Fruit fly (Drosophila melanogaster) whole organism: ENCODE data around the gene CG31121.
A peak's percentile ranks its signal among the peaks of the same experiment; 100 is the strongest.

Source experiments
- CG8478 ChIP-seq: fragments of >200 bp; optimal IDR thresholded peaks from 2 replicates; lab custom pipeline; 2018; ENCODE audit warnings: inconsistent platforms
- Dll ChIP-seq: fragments of >200 bp; optimal IDR thresholded peaks from 2 replicates; lab custom pipeline; 2017
- EcR ChIP-seq, 2 experiments: fragments of >200 bp; optimal IDR thresholded peaks; 2 replicates each; lab custom pipeline; 2017; ENCODE audit warnings: missing biosample characterization in 2 of 2, missing genetic modification characterization in 2 of 2, missing genetic modification reagents in 2 of 2
- pan ChIP-seq: fragments of >200 bp; optimal IDR thresholded peaks from 2 replicates; lab custom pipeline; 2017
- psq ChIP-seq: fragments of >200 bp; optimal IDR thresholded peaks from 2 replicates; lab custom pipeline; 2017
- usp ChIP-seq: fragments of >200 bp; optimal IDR thresholded peaks from 2 replicates; lab custom pipeline; 2017; ENCODE audit warnings: missing biosample characterization, missing genetic modification characterization, mixed read lengths

CG31121 gene

dm6 chr3R:24875939-24876842 lies 18.2 kb downstream of the CG31121 start, which contains the start of gene CG3744:
Gene CG3744 (minus strand): TSS chr3R:24876654.
- no peak for TF ChIP-seq usp
- peak; percentile 59 for TF ChIP-seq CG8478
- no peak for TF ChIP-seq Dll (lab: Kevin White, UChicago)

dm6 chr3R:24870389-24871048 lies 23.9 kb downstream of the CG31121 start, which contains the start of gene CycB3:
Gene CycB3 (minus strand): TSS chr3R:24870816.
- TF ChIP-seq psq (lab: Kevin White, UChicago) (no peak), usp (no peak), CG8478 (no peak), Dll (lab: Kevin White, UChicago) (no peak), EcR (GFP tag; optimal IDR thresholded peaks at IDR 0.05; lab: Kevin White, UChicago) (no peak), pan (lab: Kevin White, UChicago) (no peak)

DNA sequence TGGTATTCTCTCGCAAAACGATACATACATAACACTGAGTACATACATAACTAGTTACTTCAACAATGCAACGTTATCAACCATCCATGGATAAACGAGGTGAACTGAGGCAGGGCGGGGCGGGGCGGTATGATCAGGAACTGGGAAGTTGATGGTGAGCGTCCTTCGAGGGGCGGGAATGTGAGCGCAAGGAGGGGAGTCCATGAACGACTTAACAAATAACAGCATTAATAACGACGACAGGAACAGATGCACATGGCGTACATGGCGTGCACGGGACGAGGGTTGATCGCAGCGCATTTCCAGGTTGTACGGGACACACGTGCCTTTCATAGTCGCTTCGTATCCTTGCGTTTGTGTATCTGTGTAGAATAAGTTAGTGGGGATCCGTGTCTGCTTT lies 26.4 kb downstream of the CG31121 start:
- TF ChIP-seq pan (lab: Kevin White, UChicago) = no peak
- TF ChIP-seq usp = no peak
- no peak for TF ChIP-seq Dll (lab: Kevin White, UChicago)
- no peak for TF ChIP-seq psq (lab: Kevin White, UChicago)
- TF ChIP-seq CG8478 = no peak
- no peak for TF ChIP-seq EcR (GFP tag; optimal IDR thresholded peaks at IDR 0.05; lab: Kevin White, UChicago)

- TF ChIP-seq Dll (lab: Kevin White, UChicago) = no peak
- TF ChIP-seq EcR (GFP tag; optimal IDR thresholded peaks at IDR 0.05; lab: Kevin White, UChicago) = no peak
- TF ChIP-seq usp = no peak
- no peak for TF ChIP-seq CG8478
- TF ChIP-seq pan (lab: Kevin White, UChicago) = no peak
- no peak for TF ChIP-seq psq (lab: Kevin White, UChicago)
Measured at dm6 chr3R:24866976-24867375, 27.4 kb downstream of the CG31121 start.

dm6 chr3R:24864719-24865400 lies 29.5 kb downstream of the CG31121 start, which contains the start of the genes Srg1 and Elal:
Gene Srg1 (minus strand): TSS chr3R:24864732.
Gene Elal (plus strand): TSS chr3R:24865350.
- TF ChIP-seq usp (no peak), pan (lab: Kevin White, UChicago) (no peak), CG8478 (no peak), EcR (GFP tag; optimal IDR thresholded peaks at IDR 0.05; lab: Kevin White, UChicago) (no peak)

DNA sequence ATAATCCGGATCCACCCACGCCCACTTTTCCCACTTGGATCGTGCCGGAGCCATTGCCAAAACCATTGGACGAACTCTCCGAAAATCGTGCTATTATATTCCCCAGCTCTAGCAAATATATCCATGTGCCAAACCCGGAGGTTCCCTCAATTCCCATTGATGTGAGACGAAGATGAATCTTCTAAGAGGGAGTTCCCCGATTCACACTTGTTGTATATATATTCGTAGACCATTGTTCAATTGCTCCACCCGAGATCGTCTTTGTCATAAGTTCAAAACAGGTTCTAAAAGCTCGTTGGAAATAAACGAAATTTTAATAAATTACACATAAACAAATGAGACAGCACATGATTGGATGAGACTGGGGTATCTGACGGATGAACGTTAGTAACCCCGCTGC lies 30.5 kb downstream of the CG31121 start:
- TF ChIP-seq usp (no peak), psq (lab: Kevin White, UChicago) (no peak), pan (lab: Kevin White, UChicago) (no peak), Dll (lab: Kevin White, UChicago) (no peak), EcR (GFP tag; optimal IDR thresholded peaks at IDR 0.05; lab: Kevin White, UChicago) (no peak), CG8478 (no peak)

- TF ChIP-seq EcR (GFP tag; optimal IDR thresholded peaks at IDR 0.05; lab: Kevin White, UChicago) = no peak
- TF ChIP-seq Dll (lab: Kevin White, UChicago) = no peak
- TF ChIP-seq CG8478 = no peak
- TF ChIP-seq usp = no peak
- TF ChIP-seq pan (lab: Kevin White, UChicago) = no peak
- TF ChIP-seq psq (lab: Kevin White, UChicago) = no peak
Measured at dm6 chr3R:24862574-24863089, 31.8 kb downstream of the CG31121 start, which contains the start of gene CG7016. Gene CG7016 (plus strand): TSS chr3R:24862931.

DNA sequence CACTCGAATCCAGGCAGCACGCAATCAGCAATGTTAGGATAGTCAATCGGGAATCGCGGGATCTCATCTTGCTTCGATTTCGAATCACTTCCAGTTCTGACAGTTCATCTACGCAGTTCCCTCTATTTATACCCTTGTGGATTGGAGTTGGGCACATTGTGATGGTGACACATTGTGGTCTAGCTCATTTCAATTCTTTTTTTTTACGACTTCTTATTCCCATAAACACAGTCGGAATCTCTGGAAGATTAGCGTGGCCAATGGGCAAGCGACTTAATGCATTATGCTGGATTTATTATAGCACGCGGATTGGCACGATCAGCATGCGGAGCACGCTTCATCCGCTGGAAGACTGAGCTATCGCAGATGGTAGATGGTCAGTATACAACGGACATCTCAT lies 32.3 kb downstream of the CG31121 start, which contains the start of gene CG13640:
TSS of gene CG13640 (minus strand) at position 101 of the 400 bp plus-strand sequence.
- TF ChIP-seq EcR (GFP tag; optimal IDR thresholded peaks at IDR 0.05; lab: Kevin White, UChicago) (no peak), usp (no peak), CG8478 (no peak), Dll (lab: Kevin White, UChicago) (no peak), psq (lab: Kevin White, UChicago) (no peak), pan (lab: Kevin White, UChicago) (no peak)

dm6 chr3R:24860316-24860826 lies 34.0 kb downstream of the CG31121 start, which contains the start of gene CG13639:
Gene CG13639 (minus strand): TSS chr3R:24860366.
- TF ChIP-seq EcR (GFP tag; optimal IDR thresholded peaks at IDR 0.05; lab: Kevin White, UChicago) = no peak
- TF ChIP-seq usp = no peak
- no peak for TF ChIP-seq pan (lab: Kevin White, UChicago)
- TF ChIP-seq CG8478 = no peak
- TF ChIP-seq psq (lab: Kevin White, UChicago) = no peak
- TF ChIP-seq Dll (lab: Kevin White, UChicago) = no peak

DNA sequence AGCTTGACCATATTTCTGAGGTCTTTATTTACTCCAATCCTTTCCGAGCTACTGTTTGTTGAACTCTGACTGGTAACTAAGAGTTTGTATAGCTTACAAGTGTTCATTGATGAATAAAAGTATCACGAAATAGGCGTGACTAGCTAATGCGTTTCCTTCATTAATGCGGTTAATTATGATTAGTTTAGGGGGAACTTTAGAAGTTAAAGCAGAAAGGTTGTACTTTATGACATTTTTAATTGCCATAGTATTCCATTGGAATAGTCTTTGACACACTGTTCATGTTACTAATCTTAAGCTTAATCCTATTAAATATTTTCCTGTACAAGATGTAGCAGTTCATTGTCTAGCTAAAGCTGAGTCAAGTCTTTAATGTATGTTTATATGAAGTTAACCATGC lies 34.7 kb downstream of the CG31121 start, which contains the start of gene ppk22:
TSS of gene ppk22 (minus strand) at position 101 of the 400 bp plus-strand sequence.
- TF ChIP-seq usp = no peak
- no peak for TF ChIP-seq EcR (GFP tag; optimal IDR thresholded peaks at IDR 0.05; lab: Kevin White, UChicago)
- no peak for TF ChIP-seq CG8478
- no peak for TF ChIP-seq psq (lab: Kevin White, UChicago)
- no peak for TF ChIP-seq pan (lab: Kevin White, UChicago)
- TF ChIP-seq Dll (lab: Kevin White, UChicago) = no peak

DNA sequence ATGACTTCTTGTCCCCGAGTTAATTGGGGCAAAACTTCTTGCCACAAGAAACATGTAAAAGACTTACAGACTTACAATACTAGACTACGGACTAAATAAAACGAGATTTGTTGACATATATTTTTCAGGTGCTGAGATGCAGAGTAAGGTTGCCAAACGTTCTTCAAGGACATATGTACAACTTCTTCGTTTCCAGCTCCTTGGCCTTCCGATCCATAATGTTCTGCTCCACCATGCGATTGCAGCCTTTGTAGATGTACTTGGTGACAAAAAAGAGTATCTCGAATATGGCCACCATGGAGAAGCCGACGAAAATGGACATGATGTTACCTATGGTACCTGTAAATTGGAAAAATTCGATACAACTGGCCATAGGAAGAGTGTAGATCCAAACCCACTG lies 36.9 kb downstream of the CG31121 start, which contains the start of gene CAH4:
TSS of gene CAH4 (minus strand) at position 101 of the 400 bp plus-strand sequence.
- no peak for TF ChIP-seq usp
- TF ChIP-seq psq (lab: Kevin White, UChicago) = no peak
- TF ChIP-seq Dll (lab: Kevin White, UChicago) = no peak
- TF ChIP-seq CG8478 = no peak
